Worm (Caenorhabditis elegans): ENCODE measurements around the gene F55H2.8.

Gene F55H2.8

DNA sequence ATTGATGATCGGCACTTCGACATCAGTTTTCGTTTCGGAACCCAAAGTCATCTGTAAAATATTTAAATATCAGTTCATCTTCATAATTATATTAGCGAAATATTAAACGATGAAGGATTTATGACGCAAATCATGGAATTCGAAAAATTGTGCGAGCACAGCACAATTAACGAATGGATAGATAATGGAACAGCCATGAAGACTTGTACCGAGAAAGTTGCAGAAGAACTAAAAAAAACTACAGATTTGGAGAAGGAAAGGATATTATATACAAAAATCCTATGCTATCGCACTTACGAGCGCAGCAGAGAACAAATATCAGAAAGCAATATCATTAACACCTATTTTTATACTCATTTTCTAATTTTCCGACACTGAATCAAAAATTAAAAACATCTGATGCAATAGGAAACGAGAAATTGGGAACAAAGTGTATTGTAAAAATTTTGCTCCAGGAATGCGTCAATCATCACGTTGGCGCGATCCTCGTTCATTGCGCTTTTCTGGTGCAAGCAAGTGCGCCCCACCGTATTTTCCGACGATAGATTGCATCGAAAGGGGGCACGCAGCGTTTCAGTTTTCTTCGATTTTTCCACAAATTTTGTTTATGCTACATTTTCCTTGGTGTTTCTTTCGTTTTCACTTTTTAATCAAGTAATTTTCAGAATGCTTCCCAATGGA, 7.9 kb downstream of the F55H2.8 start, which contains the start of the genes clu-1 and prp-40 (continued):
- TF ChIP-seq lin-54 (GFP tag; optimal IDR thresholded peaks at IDR 0.05) (peak; percentile 78), repo-1 (tag; optimal IDR thresholded peaks at IDR 0.05) (peak; percentile 44), Y53G8AR.9 (GFP tag; conservative IDR thresholded peaks at IDR 0.05) (peak; percentile 80; the same call in 1 of the 2 replicates), madf-10 (tag; optimal IDR thresholded peaks at IDR 0.05) (peak; percentile 23), ztf-25 (GFP tag; IDR thresholded peaks at IDR 0.05) (no peak), B0336.3 (GFP tag; IDR thresholded peaks at IDR 0.05) (peak; percentile 80), C06A6.2 (GFP tag; conservative IDR thresholded peaks at IDR 0.05) (peak; percentile 54; the same call in 1 of the 2 replicates), snpc-1.1 (tag; optimal IDR thresholded peaks at IDR 0.05; ENCODE audit: insufficient read depth) (peak; percentile 3), hmg-20 (GFP tag; IDR thresholded peaks at IDR 0.05) (peak; percentile 64; the same call in 1 of the 2 replicates), ZK185.1 (tag; optimal IDR thresholded peaks at IDR 0.05; ENCODE audit: poor library complexity, severe bottlenecking) (peak; percentile 69), D2030.7 (GFP tag; IDR thresholded peaks at IDR 0.05) (peak; percentile 79), xnd-1 (tag; optimal IDR thresholded peaks at IDR 0.05) (peak; percentile 24), B0261.1 (tag; optimal IDR thresholded peaks at IDR 0.05) (no peak), dpff-1 (tag; optimal IDR thresholded peaks at IDR 0.05) (no peak), ekl-4 (GFP tag; IDR thresholded peaks at IDR 0.05) (peak; percentile 85), ztf-26 (tag; optimal IDR thresholded peaks at IDR 0.05) (peak; percentile 40), dpl-1 (GFP tag; optimal IDR thresholded peaks at IDR 0.05) (peak; percentile 39), hrde-1 (tag; optimal IDR thresholded peaks at IDR 0.05; ENCODE audit: borderline replicate concordance) (no peak), F57A8.1 (GFP tag; optimal IDR thresholded peaks at IDR 0.05) (no peak), lir-1 (GFP tag; conservative IDR thresholded peaks at IDR 0.05) (no peak; the same call in 1 of the 2 replicates), him-1 (tag; optimal IDR thresholded peaks at IDR 0.05) (peak; percentile 27), ceh-100 (GFP tag; IDR thresholded peaks at IDR 0.05) (peak; percentile 77), C17E4.6 (GFP tag; IDR thresholded peaks at IDR 0.05) (0 out of 2 replicates have a peak, but pooled peaks have one; percentile 26), ama-1 (optimal IDR thresholded peaks at IDR 0.05) (no peak), ama-1 (GFP tag; optimal IDR thresholded peaks at IDR 0.05) (no peak), snpc-4 (GFP tag; optimal IDR thresholded peaks at IDR 0.05) (no peak), snpc-4 (tag; optimal IDR thresholded peaks at IDR 0.05) (peak; percentile 64 to 77 (median 70)), F33H1.4 (GFP tag; IDR thresholded peaks at IDR 0.05) (peak; percentile 70), efl-1 (GFP tag; optimal IDR thresholded peaks at IDR 0.05) (peak; percentile 54), madf-3 (GFP tag; IDR thresholded peaks at IDR 0.05) (no peak), dox-1 (GFP tag; IDR thresholded peaks at IDR 0.05) (peak; percentile 94), egrh-3 (GFP tag; IDR thresholded peaks at IDR 0.05) (no peak), let-526 (GFP tag; IDR thresholded peaks at IDR 0.05) (no peak), cebp-1 (GFP tag; IDR thresholded peaks at IDR 0.05) (no peak), cebp-1 (tag; optimal IDR thresholded peaks at IDR 0.05) (peak; percentile 78), ccch-3 (GFP tag; optimal IDR thresholded peaks at IDR 0.05) (no peak), ceh-91 (GFP tag; IDR thresholded peaks at IDR 0.05) (peak; percentile 67), lin-40 (tag; optimal IDR thresholded peaks at IDR 0.05) (peak; percentile 85), gei-17 (GFP tag; optimal IDR thresholded peaks at IDR 0.05) (peak; percentile 37), ztf-6 (GFP tag; IDR thresholded peaks at IDR 0.05) (no peak), ceh-27 (GFP tag; optimal IDR thresholded peaks at IDR 0.05) (peak; percentile 85), ceh-79 (tag; optimal IDR thresholded peaks at IDR 0.05) (no peak), somi-1 (GFP tag; optimal IDR thresholded peaks at IDR 0.05) (no peak), nfya-2 (GFP tag; IDR thresholded peaks at IDR 0.05) (no peak), nfyb-1 (GFP tag; IDR thresholded peaks at IDR 0.05) (peak; percentile 88), F23B12.7 (tag; optimal IDR thresholded peaks at IDR 0.05; ENCODE audit: insufficient read depth) (peak; percentile 90), K11D2.4 (GFP tag; IDR thresholded peaks at IDR 0.05) (no peak), unc-130 (GFP tag; optimal IDR thresholded peaks at IDR 0.05) (peak; percentile 39)

Measured in whole organism, young adult.